Worm (Caenorhabditis elegans): Measurements from ENCODE around the gene K01A6.8.

K01A6.8 gene

ce11 chrIV:11701878-11702277 is 35.3 kb downstream of the K01A6.8 start:
- no peak for TF ChIP-seq skn-1 (tag; optimal IDR thresholded peaks at IDR 0.05)
- no peak for TF ChIP-seq zag-1 (tag; optimal IDR thresholded peaks at IDR 0.05)
- TF ChIP-seq ztf-4 (tag; optimal IDR thresholded peaks at IDR 0.05): no peak
- TF ChIP-seq blmp-1 (tag; optimal IDR thresholded peaks at IDR 0.05): peak; percentile 56
- TF ChIP-seq zip-4 (GFP tag; optimal IDR thresholded peaks at IDR 0.05): no peak
- no peak for TF ChIP-seq mdl-1 (tag; optimal IDR thresholded peaks at IDR 0.05)

ce11 chrIV:11700752-11701151 is 36.4 kb downstream of the K01A6.8 start, which contains the start of gene dpy-20:
dpy-20 (minus strand) TSS chrIV:11700852.
- TF ChIP-seq pax-3 (tag; optimal IDR thresholded peaks at IDR 0.05) (no peak), sup-37 (GFP tag; optimal IDR thresholded peaks at IDR 0.05) (no peak), nhr-77 (tag; optimal IDR thresholded peaks at IDR 0.05) (no peak), nhr-20 (tag; optimal IDR thresholded peaks at IDR 0.05) (no peak), xbp-1 (tag; optimal IDR thresholded peaks at IDR 0.05) (no peak), ama-1 (optimal IDR thresholded peaks at IDR 0.05) (no peak), ceh-82 (tag; optimal IDR thresholded peaks at IDR 0.05) (no peak), lin-35 (GFP tag; optimal IDR thresholded peaks at IDR 0.05) (no peak)

- TF ChIP-seq nhr-85 (tag): peak; percentile 23
- no peak for TF ChIP-seq vab-15 (tag; optimal IDR thresholded peaks at IDR 0.05)
- TF ChIP-seq pqm-1 (tag; optimal IDR thresholded peaks at IDR 0.05): no peak
- TF ChIP-seq blmp-1 (tag; optimal IDR thresholded peaks at IDR 0.05): peak; percentile 99
- no peak for TF ChIP-seq nhr-19 (GFP tag; conservative IDR thresholded peaks at IDR 0.05)
- TF ChIP-seq rnt-1 (tag; optimal IDR thresholded peaks at IDR 0.05): no peak
- no peak for TF ChIP-seq unc-30 (tag; optimal IDR thresholded peaks at IDR 0.05)
- TF ChIP-seq elt-3 (tag; optimal IDR thresholded peaks at IDR 0.05): peak in 2 of 6 experiments; percentile 27 to 65
- no peak for TF ChIP-seq efl-1 (optimal IDR thresholded peaks at IDR 0.05)
- no peak for TF ChIP-seq efl-1 (GFP tag; optimal IDR thresholded peaks at IDR 0.05 in 1 of 2)
- no peak for TF ChIP-seq irx-1 (tag; optimal IDR thresholded peaks at IDR 0.05)
- no peak for TF ChIP-seq tlp-1 (tag; optimal IDR thresholded peaks at IDR 0.05)
- no peak for TF ChIP-seq ceh-90 (tag; optimal IDR thresholded peaks at IDR 0.05)
- TF ChIP-seq aha-1 (tag; optimal IDR thresholded peaks at IDR 0.05): no peak
- no peak for TF ChIP-seq ceh-82 (tag; optimal IDR thresholded peaks at IDR 0.05)
- no peak for TF ChIP-seq ztf-4 (tag; optimal IDR thresholded peaks at IDR 0.05)
- TF ChIP-seq xbp-1 (tag; optimal IDR thresholded peaks at IDR 0.05): no peak
- no peak for TF ChIP-seq C16A3.4 (tag; optimal IDR thresholded peaks at IDR 0.05)
These were observed 37.1 kb downstream of the K01A6.8 start for ce11 chrIV:11700100-11700499.

ce11 chrIV:11697514-11697913 is 39.7 kb downstream of the K01A6.8 start:
- TF ChIP-seq lsy-2 (tag; optimal IDR thresholded peaks at IDR 0.05) (no peak), fkh-10 (GFP tag; optimal IDR thresholded peaks at IDR 0.05) (no peak), nhr-20 (tag; optimal IDR thresholded peaks at IDR 0.05) (no peak), fkh-8 (tag; optimal IDR thresholded peaks at IDR 0.05) (no peak), F16B12.6 (tag; optimal IDR thresholded peaks at IDR 0.05) (no peak), nhr-19 (GFP tag; conservative IDR thresholded peaks at IDR 0.05) (no peak), lin-15B (tag; optimal IDR thresholded peaks at IDR 0.05) (no peak), nhr-90 (tag; optimal IDR thresholded peaks at IDR 0.05; ENCODE audit: poor library complexity) (no peak), nhr-71 (tag; optimal IDR thresholded peaks at IDR 0.05) (no peak), mep-1 (tag; optimal IDR thresholded peaks at IDR 0.05) (no peak), dsc-1 (tag; optimal IDR thresholded peaks at IDR 0.05) (no peak), ceh-88 (GFP tag; IDR thresholded peaks at IDR 0.05) (no peak), nhr-47 (tag; optimal IDR thresholded peaks at IDR 0.05) (no peak), nhr-237 (tag; optimal IDR thresholded peaks at IDR 0.05) (no peak), egl-27 (tag; optimal IDR thresholded peaks at IDR 0.05) (no peak), ces-1 (GFP tag; optimal IDR thresholded peaks at IDR 0.05) (no peak), nhr-77 (tag; optimal IDR thresholded peaks at IDR 0.05) (no peak), fkh-4 (tag; optimal IDR thresholded peaks at IDR 0.05; ENCODE audit: borderline replicate concordance) (no peak), isw-1 (GFP tag; IDR thresholded peaks at IDR 0.05) (no peak), sox-4 (tag; optimal IDR thresholded peaks at IDR 0.05) (no peak)
